Fruit fly (Drosophila melanogaster) whole organism, prepupa: ENCODE measurements around the gene CG9133.
A peak's percentile ranks its signal among the peaks of the same experiment; 100 is the strongest.

Experiments
- Blimp-1 ChIP-seq: fragments of 200-800 bp; sonication (Bioruptor generic); optimal IDR thresholded peaks from 3 replicates; lab custom pipeline; 2017; ENCODE audit warnings: missing biosample characterization, missing genetic modification characterization, mild to moderate bottlenecking, moderate library complexity, missing genetic modification reagents
- CG10631 ChIP-seq: fragments of 200-800 bp; sonication (Bioruptor generic); optimal IDR thresholded peaks from 2 replicates; lab custom pipeline; 2016; ENCODE audit warnings: missing biosample characterization, missing genetic modification characterization
- CG11294 ChIP-seq: fragments of 200-800 bp; sonication (Bioruptor generic); IDR thresholded peaks from 2 replicates; pipeline ENCODE4 v1.3.6; 2022; ENCODE audit warnings: missing biosample characterization, missing genetic modification characterization
- CG11762 ChIP-seq: fragments of 200-800 bp; sonication (Bioruptor generic); optimal IDR thresholded peaks from 3 replicates; lab custom pipeline; 2016; ENCODE audit warnings: missing biosample characterization, missing genetic modification characterization; ENCODE audit not compliant: insufficient read depth
- CG11902 ChIP-seq: fragments of 200-800 bp; sonication (Bioruptor generic); optimal IDR thresholded peaks from 3 replicates; lab custom pipeline; 2016; ENCODE audit warnings: missing biosample characterization, missing genetic modification characterization
- CG15336 ChIP-seq: fragments of 200-800 bp; sonication (Bioruptor generic); IDR thresholded peaks from 2 replicates; pipeline ENCODE4 v1.3.6; 2022; ENCODE audit warnings: missing biosample characterization, missing genetic modification characterization
- CG1621 ChIP-seq: fragments of 200-800 bp; sonication (Bioruptor generic); optimal IDR thresholded peaks from 3 replicates; lab custom pipeline; 2018; ENCODE audit warnings: missing biosample characterization, mild to moderate bottlenecking, missing genetic modification characterization
- CG3032 ChIP-seq: fragments of 200-800 bp; optimal IDR thresholded peaks from 2 replicates; lab custom pipeline; 2019; ENCODE audit warnings: missing biosample characterization, mild to moderate bottlenecking, missing genetic modification characterization, moderate library complexity
- CG31627 ChIP-seq: fragments of 200-800 bp; sonication (Bioruptor generic); optimal IDR thresholded peaks from 3 replicates; lab custom pipeline; 2016; ENCODE audit warnings: missing biosample characterization, missing genetic modification characterization
- CG32006 ChIP-seq: fragments of 200-800 bp; sonication (Bioruptor generic); optimal IDR thresholded peaks from 3 replicates; lab custom pipeline; 2017; ENCODE audit warnings: missing biosample characterization, mild to moderate bottlenecking, missing genetic modification characterization
- CG4318 ChIP-seq: fragments of 200-800 bp; sonication (Bioruptor generic); optimal IDR thresholded peaks from 3 replicates; lab custom pipeline; 2017; ENCODE audit warnings: missing biosample characterization, mild to moderate bottlenecking, missing genetic modification characterization
- CG6163 ChIP-seq: fragments of 200-800 bp; sonication (Bioruptor generic); IDR thresholded peaks from 3 replicates; pipeline ENCODE4 v1.3.6; 2022; ENCODE audit warnings: missing biosample characterization, missing genetic modification characterization
- CG6276 ChIP-seq: fragments of 200-800 bp; sonication (Bioruptor generic); optimal IDR thresholded peaks from 2 replicates; lab custom pipeline; 2017; ENCODE audit warnings: missing biosample characterization, mild to moderate bottlenecking, missing genetic modification characterization
- CG6792 ChIP-seq: fragments of 200-800 bp; sonication (Bioruptor generic); optimal IDR thresholded peaks from 3 replicates; lab custom pipeline; 2016; ENCODE audit warnings: missing biosample characterization, missing genetic modification characterization
- CG6808 ChIP-seq: fragments of 200-800 bp; sonication (Bioruptor generic); optimal IDR thresholded peaks from 3 replicates; lab custom pipeline; 2017; ENCODE audit warnings: missing biosample characterization, missing genetic modification characterization, mild to moderate bottlenecking, moderate library complexity, missing genetic modification reagents
- CG6854 ChIP-seq: fragments of 200-800 bp; sonication (Bioruptor generic); optimal IDR thresholded peaks from 2 replicates; lab custom pipeline; 2017; ENCODE audit warnings: missing biosample characterization, mild to moderate bottlenecking, missing genetic modification characterization
- CG7368 ChIP-seq: fragments of 200-800 bp; sonication (Bioruptor generic); optimal IDR thresholded peaks from 3 replicates; lab custom pipeline; 2016; ENCODE audit warnings: missing biosample characterization, missing genetic modification characterization
- CG8119 ChIP-seq: fragments of 200-800 bp; sonication (Bioruptor generic); IDR thresholded peaks from 3 replicates; pipeline ENCODE4 v1.3.6; 2022; ENCODE audit warnings: missing biosample characterization, missing genetic modification characterization
- CG8632 ChIP-seq: fragments of 200-800 bp; sonication (Bioruptor generic); optimal IDR thresholded peaks from 3 replicates; lab custom pipeline; 2016; ENCODE audit warnings: missing biosample characterization, missing genetic modification characterization
- CG9139 ChIP-seq: fragments of 200-800 bp; sonication (Bioruptor generic); optimal IDR thresholded peaks from 3 replicates; lab custom pipeline; 2017; ENCODE audit warnings: missing biosample characterization, mild to moderate bottlenecking, missing genetic modification characterization
- Eip75B ChIP-seq: fragments of 200-800 bp; sonication (Bioruptor generic); optimal IDR thresholded peaks from 3 replicates; lab custom pipeline; 2016; ENCODE audit warnings: missing biosample characterization, missing genetic modification characterization
- Eip78C ChIP-seq: fragments of 200-800 bp; sonication (Bioruptor generic); peaks from one replicate; lab custom pipeline; 2016; ENCODE audit warnings: missing biosample characterization, missing genetic modification characterization
- Ets96B ChIP-seq: fragments of 200-800 bp; optimal IDR thresholded peaks from 2 replicates; lab custom pipeline; 2019; ENCODE audit warnings: missing biosample characterization, mild to moderate bottlenecking, missing genetic modification characterization, moderate library complexity
- Gug ChIP-seq: fragments of 200-800 bp; sonication (Bioruptor generic); IDR thresholded peaks from 2 replicates; pipeline ENCODE4 v1.3.6; 2022; ENCODE audit warnings: missing biosample characterization, missing genetic modification characterization
- Hr39 ChIP-seq: fragments of 200-800 bp; sonication (Bioruptor generic); optimal IDR thresholded peaks from 2 replicates; lab custom pipeline; 2016; ENCODE audit warnings: missing biosample characterization, missing genetic modification characterization
- Hr4 ChIP-seq: fragments of 200-800 bp; sonication (Bioruptor generic); optimal IDR thresholded peaks from 3 replicates; lab custom pipeline; 2016; ENCODE audit warnings: missing biosample characterization, missing genetic modification characterization
- Lpt ChIP-seq: fragments of 200-800 bp; sonication (Bioruptor generic); optimal IDR thresholded peaks from 3 replicates; lab custom pipeline; 2016; ENCODE audit warnings: missing biosample characterization, missing genetic modification characterization
- Met ChIP-seq: fragments of 200-800 bp; sonication (Bioruptor generic); optimal IDR thresholded peaks from 3 replicates; lab custom pipeline; 2016; ENCODE audit warnings: missing biosample characterization, missing genetic modification characterization
- Smox ChIP-seq: fragments of 200-800 bp; sonication (Bioruptor generic); optimal IDR thresholded peaks from 3 replicates; lab custom pipeline; 2016; ENCODE audit warnings: missing biosample characterization, missing genetic modification characterization
- Sox102F ChIP-seq: fragments of 200-800 bp; sonication (Bioruptor generic); optimal IDR thresholded peaks from 2 replicates; lab custom pipeline; 2016; ENCODE audit warnings: missing biosample characterization, mild to moderate bottlenecking, missing genetic modification characterization
- Sox14 ChIP-seq: fragments of 200-800 bp; sonication (Bioruptor generic); optimal IDR thresholded peaks from 3 replicates; lab custom pipeline; 2016; ENCODE audit warnings: missing biosample characterization, missing genetic modification characterization
- Sox15 ChIP-seq: fragments of 200-800 bp; sonication (Bioruptor generic); optimal IDR thresholded peaks from 3 replicates; lab custom pipeline; 2016; ENCODE audit warnings: missing biosample characterization, missing genetic modification characterization
- acj6 ChIP-seq: fragments of 200-800 bp; sonication (Bioruptor generic); optimal IDR thresholded peaks from 3 replicates; lab custom pipeline; 2016; ENCODE audit warnings: missing biosample characterization, missing genetic modification characterization
- cyc ChIP-seq: fragments of 200-800 bp; sonication (Bioruptor generic); optimal IDR thresholded peaks from 3 replicates; lab custom pipeline; 2016; ENCODE audit warnings: missing biosample characterization, missing genetic modification characterization
- dac ChIP-seq: fragments of 200-800 bp; sonication (Bioruptor generic); optimal IDR thresholded peaks from 2 replicates; lab custom pipeline; 2017; ENCODE audit warnings: missing biosample characterization, mild to moderate bottlenecking, missing genetic modification characterization
- dsx ChIP-seq: fragments of 200-800 bp; optimal IDR thresholded peaks from 3 replicates; lab custom pipeline; 2019; ENCODE audit warnings: missing biosample characterization, mild to moderate bottlenecking, missing genetic modification characterization, moderate library complexity; ENCODE audit not compliant: poor library complexity, severe bottlenecking
- eg ChIP-seq: fragments of 200-800 bp; sonication (Bioruptor generic); IDR thresholded peaks from 3 replicates; pipeline ENCODE4 v1.3.6; 2022; ENCODE audit warnings: missing biosample characterization, missing genetic modification characterization
- esn ChIP-seq: fragments of 200-800 bp; sonication (Bioruptor generic); optimal IDR thresholded peaks from 2 replicates; lab custom pipeline; 2016; ENCODE audit warnings: missing biosample characterization, mild to moderate bottlenecking, missing genetic modification characterization, moderate library complexity
- fd59A ChIP-seq: fragments of 200-800 bp; sonication (Bioruptor generic); optimal IDR thresholded peaks from 2 replicates; lab custom pipeline; 2017; ENCODE audit warnings: missing biosample characterization, mild to moderate bottlenecking, missing genetic modification characterization, missing genetic modification reagents
- fkh ChIP-seq: fragments of 200-800 bp; sonication (Bioruptor generic); optimal IDR thresholded peaks from 3 replicates; lab custom pipeline; 2017; ENCODE audit warnings: missing biosample characterization, mild to moderate bottlenecking, missing genetic modification characterization, moderate library complexity
- lz ChIP-seq: fragments of 200-800 bp; sonication (Bioruptor generic); optimal IDR thresholded peaks from 3 replicates; lab custom pipeline; 2016; ENCODE audit warnings: missing biosample characterization, missing genetic modification characterization
- pdm3 ChIP-seq: fragments of 200-800 bp; sonication (Bioruptor generic); optimal IDR thresholded peaks from 3 replicates; lab custom pipeline; 2016; ENCODE audit warnings: missing biosample characterization, missing genetic modification characterization
- spab ChIP-seq: fragments of 200-800 bp; sonication (Bioruptor generic); optimal IDR thresholded peaks from 2 replicates; lab custom pipeline; 2017; ENCODE audit warnings: missing biosample characterization, mild to moderate bottlenecking, missing genetic modification characterization, missing genetic modification reagents
- svp ChIP-seq: fragments of 200-800 bp; sonication (Bioruptor generic); peaks from one replicate; lab custom pipeline; 2016; ENCODE audit warnings: missing biosample characterization, missing genetic modification characterization
- topi ChIP-seq: fragments of 200-800 bp; sonication (Bioruptor generic); optimal IDR thresholded peaks from 3 replicates; lab custom pipeline; 2016; ENCODE audit warnings: missing biosample characterization, missing genetic modification characterization

The CG9133 gene

DNA sequence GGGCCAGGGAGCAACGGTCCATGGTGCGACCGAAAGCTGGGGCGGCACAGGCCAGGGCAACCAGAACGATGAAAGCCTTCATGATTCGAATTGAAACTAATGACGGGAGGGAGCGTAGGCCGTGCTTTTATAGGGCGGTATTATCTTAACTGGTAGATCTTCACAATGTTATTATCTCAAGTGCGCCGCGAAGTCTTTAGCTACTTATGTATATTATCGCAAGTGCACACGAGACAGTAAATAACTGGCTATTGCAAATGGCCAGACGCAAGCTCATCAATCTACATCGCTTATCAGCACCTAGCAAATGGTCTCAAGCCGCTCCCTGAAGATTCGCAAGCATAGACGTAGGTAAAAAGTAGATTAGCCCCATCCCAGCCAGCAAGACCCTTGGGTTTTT lies 40.7 kb upstream of the CG9133 start, which contains the start of gene LysD:
Gene LysD, minus strand, starts transcription at position 101 of the 400 bp plus-strand sequence.
- no peak for TF ChIP-seq Sox15 (GFP tag; lab: Kevin White, UChicago)
- no peak for TF ChIP-seq CG3032 (tag; lab: Kevin White, UChicago)
- no peak for TF ChIP-seq Sox14
- TF ChIP-seq CG9139 (GFP tag; lab: Kevin White, UChicago) = no peak
- no peak for TF ChIP-seq CG6808 (GFP tag; lab: Kevin White, UChicago)
- no peak for TF ChIP-seq CG1621 (tag; lab: Kevin White, UChicago)
- no peak for TF ChIP-seq Gug (GFP tag; lab: Robert Waterston, UW)
- no peak for TF ChIP-seq fd59A (GFP tag; lab: Kevin White, UChicago)
- no peak for TF ChIP-seq dac (GFP tag; lab: Kevin White, UChicago)
- no peak for TF ChIP-seq Ets96B (tag; lab: Kevin White, UChicago)
- no peak for TF ChIP-seq CG8632
- no peak for TF ChIP-seq topi (GFP tag; lab: Kevin White, UChicago)
- TF ChIP-seq Sox102F (GFP tag; lab: Kevin White, UChicago) = no peak
- no peak for TF ChIP-seq Blimp-1 (GFP tag; lab: Kevin White, UChicago)
- no peak for TF ChIP-seq Smox (GFP tag; lab: Kevin White, UChicago)

- TF ChIP-seq Lpt (no peak), CG7368 (GFP tag; lab: Kevin White, UChicago) (no peak), eg (GFP tag; lab: Robert Waterston, UW) (no peak), topi (GFP tag; lab: Kevin White, UChicago) (no peak), spab (GFP tag; lab: Kevin White, UChicago) (no peak), CG11762 (no peak), CG6854 (GFP tag; lab: Kevin White, UChicago) (no peak)
These were observed 39.7 kb upstream of the CG9133 start for dm6 chr3L:1212113-1212512.

DNA sequence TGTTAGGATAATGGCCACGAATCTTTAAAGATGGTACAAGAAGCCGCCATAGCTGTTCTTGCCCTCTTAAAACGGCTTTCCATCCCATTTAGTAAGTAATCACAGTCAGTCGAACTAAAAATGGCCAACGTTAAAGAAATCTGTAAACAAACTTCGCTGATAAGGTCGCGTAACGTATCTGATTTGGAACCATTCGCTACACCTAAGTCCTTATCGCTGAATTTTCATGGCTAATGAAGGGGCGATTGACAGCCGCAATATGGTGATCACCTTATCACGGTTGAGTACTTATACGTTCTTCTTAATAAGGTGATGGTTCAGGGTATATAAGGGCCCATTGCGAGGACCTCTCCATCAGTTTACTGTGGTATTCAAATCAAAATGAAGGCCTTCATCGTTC lies 39.2 kb upstream of the CG9133 start, which contains the start of gene LysE:
Gene LysE, plus strand, starts transcription at position 257 of the 400 bp plus-strand sequence.
- TF ChIP-seq svp (peak; percentile 57), CG4318 (GFP tag; lab: Kevin White, UChicago) (no peak)

DNA sequence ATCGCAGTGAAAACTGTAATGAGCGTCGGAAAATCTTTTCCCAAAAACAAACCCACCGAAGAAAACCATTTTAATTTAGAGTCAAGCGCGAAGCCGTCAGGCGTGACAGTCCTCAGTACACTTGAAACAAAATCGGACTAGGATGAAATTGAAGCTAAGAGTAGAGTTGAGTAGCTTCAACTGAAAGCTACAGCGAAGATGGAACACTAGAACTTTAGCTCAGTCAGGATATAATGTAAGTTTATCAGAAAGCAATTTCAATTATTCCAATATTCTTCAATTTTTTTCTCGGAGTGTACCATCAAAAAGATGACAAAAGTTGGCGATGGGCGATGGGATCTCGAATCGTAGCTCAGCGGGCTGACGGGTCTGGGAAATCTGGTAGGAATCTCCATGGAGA lies 35.4 kb upstream of the CG9133 start:
- no peak for TF ChIP-seq pdm3 (GFP tag; lab: Kevin White, UChicago)
- TF ChIP-seq Eip78C = peak; percentile 6
- TF ChIP-seq CG15336 (GFP tag; lab: Robert Waterston, UW) = peak; percentile 64
- no peak for TF ChIP-seq CG3032 (tag; lab: Kevin White, UChicago)
- peak; percentile 10 for TF ChIP-seq svp
- TF ChIP-seq CG10631 = no peak
- no peak for TF ChIP-seq Met
- TF ChIP-seq CG31627 (GFP tag; lab: Kevin White, UChicago) = no peak
- TF ChIP-seq CG4318 (GFP tag; lab: Kevin White, UChicago) = peak; percentile 46
- TF ChIP-seq dac (GFP tag; lab: Kevin White, UChicago) = peak; percentile 17
- no peak for TF ChIP-seq Eip75B (GFP tag; lab: Kevin White, UChicago)
- TF ChIP-seq CG6163 (GFP tag; lab: Robert Waterston, UW) = peak; percentile 45; the same call in 2 of the 3 replicates
- TF ChIP-seq fkh (GFP tag; lab: Kevin White, UChicago) = no peak
- no peak for TF ChIP-seq lz (GFP tag; lab: Kevin White, UChicago)
- TF ChIP-seq cyc (GFP tag; lab: Kevin White, UChicago) = no peak
- no peak for TF ChIP-seq esn (GFP tag; lab: Kevin White, UChicago)
- peak; percentile 54; the same call in 2 of the 3 replicates for TF ChIP-seq CG8119 (GFP tag; lab: Robert Waterston, UW)
- TF ChIP-seq topi (GFP tag; lab: Kevin White, UChicago) = no peak
- no peak for TF ChIP-seq CG6792
- TF ChIP-seq CG9139 (GFP tag; lab: Kevin White, UChicago) = no peak
- TF ChIP-seq Hr4 (GFP tag; lab: Kevin White, UChicago) = peak; percentile 68
- no peak for TF ChIP-seq CG8632
- TF ChIP-seq acj6 (GFP tag; lab: Kevin White, UChicago) = no peak
- TF ChIP-seq CG32006 (GFP tag; lab: Kevin White, UChicago) = peak; percentile 72
- TF ChIP-seq Hr39 (GFP tag; lab: Kevin White, UChicago) = no peak
- TF ChIP-seq eg (GFP tag; lab: Robert Waterston, UW) = peak; percentile 62
- no peak for TF ChIP-seq Sox14
- no peak for TF ChIP-seq CG11294 (GFP tag; lab: Robert Waterston, UW)
- no peak for TF ChIP-seq fd59A (GFP tag; lab: Kevin White, UChicago)
- peak; percentile 26 for TF ChIP-seq CG6276 (GFP tag; lab: Kevin White, UChicago)
- TF ChIP-seq CG11902 = no peak
- no peak for TF ChIP-seq Smox (GFP tag; lab: Kevin White, UChicago)
- no peak for TF ChIP-seq Ets96B (tag; lab: Kevin White, UChicago)
- no peak for TF ChIP-seq dsx (GFP tag; lab: Kevin White, UChicago)
- TF ChIP-seq, all 60 proteins: peak for 11
